Fruit fly (Drosophila melanogaster): ENCODE data around the gene Vha13.

dm6 chr3R:19609925-19610324, 34.3 kb downstream of the Vha13 start, which contains the start of gene CG17752:
- TF ChIP-seq CG8478 (optimal IDR thresholded peaks at IDR 0.05) (no peak), CTCF (optimal IDR thresholded peaks at IDR 0.05) (no peak)

All from S2 (cell line).